Fruit fly (Drosophila melanogaster): ENCODE data around the gene Usp8.
A peak's percentile ranks its signal among the peaks of the same experiment; 100 is the strongest.

Gene Usp8

dm6 chr3R:21184373-21185132, 50.5 kb downstream of the Usp8 start:
- TF ChIP-seq Vsx2 (GFP tag; optimal IDR thresholded peaks at IDR 0.05; ENCODE audit: partially characterized antibody): peak; percentile 14
- TF ChIP-seq Hr83 (GFP tag; optimal IDR thresholded peaks at IDR 0.05; ENCODE audit: poor library complexity, severe bottlenecking): peak; percentile 12
- TF ChIP-seq h (GFP tag; optimal IDR thresholded peaks at IDR 0.05): peak; percentile 22
- TF ChIP-seq woc (GFP tag; optimal IDR thresholded peaks at IDR 0.05): no peak
- no peak for TF ChIP-seq GATAd (GFP tag; optimal IDR thresholded peaks at IDR 0.05)
- TF ChIP-seq Dfd (GFP tag; optimal IDR thresholded peaks at IDR 0.05): no peak
- peak in 1 of 2 experiments; percentile 43 for TF ChIP-seq foxo (GFP tag; optimal IDR thresholded peaks at IDR 0.05)
- peak; percentile 23 for TF ChIP-seq Hnf4 (GFP tag; optimal IDR thresholded peaks at IDR 0.05)
- no peak for TF ChIP-seq Abd-B (GFP tag; optimal IDR thresholded peaks at IDR 0.05)
- no peak for TF ChIP-seq usp (GFP tag; optimal IDR thresholded peaks at IDR 0.05)
- TF ChIP-seq dsf (GFP tag; optimal IDR thresholded peaks at IDR 0.05; ENCODE audit: borderline replicate concordance): no peak
- no peak for TF ChIP-seq brk (GFP tag; optimal IDR thresholded peaks at IDR 0.05)
- TF ChIP-seq jim (GFP tag; optimal IDR thresholded peaks at IDR 0.05): no peak
- peak; percentile 20 for TF ChIP-seq CG9705 (GFP tag; optimal IDR thresholded peaks at IDR 0.05)
- TF ChIP-seq HLH106 (tag; optimal IDR thresholded peaks at IDR 0.05): peak; percentile 44
- peak; percentile 30 for TF ChIP-seq Myc (optimal IDR thresholded peaks at IDR 0.05)
- TF ChIP-seq CrebA (GFP tag; optimal IDR thresholded peaks at IDR 0.05; ENCODE audit: borderline replicate concordance): no peak
- no peak for TF ChIP-seq Rel (GFP tag; optimal IDR thresholded peaks at IDR 0.05)
- no peak for TF ChIP-seq Rel (tag; optimal IDR thresholded peaks at IDR 0.05)
- no peak for TF ChIP-seq psq (GFP tag; optimal IDR thresholded peaks at IDR 0.05)
- no peak for TF ChIP-seq lola (GFP tag; optimal IDR thresholded peaks at IDR 0.05)
- TF ChIP-seq Dif (GFP tag; optimal IDR thresholded peaks at IDR 0.05; ENCODE audit: partially characterized antibody): no peak
- TF ChIP-seq dmrt93B (GFP tag; optimal IDR thresholded peaks at IDR 0.05): peak; percentile 15
- no peak for TF ChIP-seq CG32264 (GFP tag; optimal IDR thresholded peaks at IDR 0.05)
- no peak for TF ChIP-seq sage (GFP tag; optimal IDR thresholded peaks at IDR 0.05)
- TF ChIP-seq rgr (GFP tag; optimal IDR thresholded peaks at IDR 0.05): peak; percentile 47
- TF ChIP-seq N (GFP tag; optimal IDR thresholded peaks at IDR 0.05): peak; percentile 65
- TF ChIP-seq fru (GFP tag; optimal IDR thresholded peaks at IDR 0.05): peak; percentile 38
- no peak for TF ChIP-seq pan (optimal IDR thresholded peaks at IDR 0.05)
- TF ChIP-seq dl (GFP tag; optimal IDR thresholded peaks at IDR 0.05; ENCODE audit: insufficient read depth in 1 of 2, partially characterized antibody in 2 of 2): no peak
- TF ChIP-seq Sp1 (GFP tag; optimal IDR thresholded peaks at IDR 0.05): peak; percentile 9
- peak; percentile 11 for TF ChIP-seq OdsH (GFP tag; optimal IDR thresholded peaks at IDR 0.05)
- no peak for TF ChIP-seq Hr78 (GFP tag; optimal IDR thresholded peaks at IDR 0.05)
- no peak for TF ChIP-seq tai (GFP tag; optimal IDR thresholded peaks at IDR 0.05)
- TF ChIP-seq br (GFP tag; optimal IDR thresholded peaks at IDR 0.05): no peak
- no peak for TF ChIP-seq Jra (GFP tag; optimal IDR thresholded peaks at IDR 0.05)
- peak; percentile 4 for TF ChIP-seq sv (GFP tag; optimal IDR thresholded peaks at IDR 0.05)
- TF ChIP-seq ey (GFP tag; optimal IDR thresholded peaks at IDR 0.05): no peak
- no peak for TF ChIP-seq Mio (GFP tag; optimal IDR thresholded peaks at IDR 0.05)

dm6 chr3R:21185655-21186054, 51.6 kb downstream of the Usp8 start:
- TF ChIP-seq Vsx2 (GFP tag; optimal IDR thresholded peaks at IDR 0.05; ENCODE audit: partially characterized antibody) (no peak), jim (GFP tag; optimal IDR thresholded peaks at IDR 0.05) (no peak)
